Fruit fly (Drosophila melanogaster) whole organism, adult: Measurements from ENCODE around the gene CG12986.

Source experiments
- CG7101 ChIP-seq: fragments of 200-800 bp; sonication (Bioruptor generic); optimal IDR thresholded peaks from 2 replicates; lab custom pipeline; 2018; ENCODE audit warnings: missing biosample characterization, mild to moderate bottlenecking, missing genetic modification characterization, moderate library complexity
- Crg-1 ChIP-seq: fragments of 200-800 bp; sonication (Bioruptor generic); optimal IDR thresholded peaks from 2 replicates; lab custom pipeline; 2016; ENCODE audit warnings: missing biosample characterization, missing genetic modification characterization

dm6 chrX:17836420-17836932, 17.0 kb upstream of the CG12986 start:
- TF ChIP-seq Crg-1 (GFP tag; lab: Kevin White, UChicago): no peak
- no peak for TF ChIP-seq CG7101 (tag; lab: Kevin White, UChicago)
